Worm (Caenorhabditis elegans): ENCODE data around the gene F42G2.7.

The F42G2.7 gene

ce11 chrII:2385495-2385894, 32.5 kb upstream of the F42G2.7 start, which contains the start of gene F16G10.9:
TSS of gene F16G10.9 (minus strand) at chrII:2385595.
- TF ChIP-seq elt-1 (tag; optimal IDR thresholded peaks at IDR 0.05; ENCODE audit: borderline replicate concordance, insufficient read depth) (no peak), blmp-1 (tag; optimal IDR thresholded peaks at IDR 0.05) (no peak), nhr-12 (tag; optimal IDR thresholded peaks at IDR 0.05) (no peak), bed-3 (GFP tag; optimal IDR thresholded peaks at IDR 0.05) (no peak), zip-8 (tag; optimal IDR thresholded peaks at IDR 0.05) (no peak), pha-4 (tag; optimal IDR thresholded peaks at IDR 0.05) (no peak), ham-2 (GFP tag; optimal IDR thresholded peaks at IDR 0.05) (no peak)

ce11 chrII:2390884-2391283, 27.1 kb upstream of the F42G2.7 start, which contains the start of gene F16G10.10:
TSS of gene F16G10.10 (minus strand) at chrII:2390984.
- TF ChIP-seq nhr-12 (tag; optimal IDR thresholded peaks at IDR 0.05) = no peak
- TF ChIP-seq blmp-1 (tag; optimal IDR thresholded peaks at IDR 0.05) = no peak
- no peak for TF ChIP-seq drap-1 (GFP tag; optimal IDR thresholded peaks at IDR 0.05)
- no peak for TF ChIP-seq elt-3 (tag; optimal IDR thresholded peaks at IDR 0.05)
- no peak for TF ChIP-seq nhr-76 (tag; optimal IDR thresholded peaks at IDR 0.05)
- TF ChIP-seq mab-5 (tag; optimal IDR thresholded peaks at IDR 0.05) = no peak
- TF ChIP-seq sptf-1 (tag; optimal IDR thresholded peaks at IDR 0.05) = no peak
- no peak for TF ChIP-seq lin-13 (tag; optimal IDR thresholded peaks at IDR 0.05)
- TF ChIP-seq elt-1 (tag; optimal IDR thresholded peaks at IDR 0.05; ENCODE audit: borderline replicate concordance, insufficient read depth) = no peak
- TF ChIP-seq unc-39 (tag; optimal IDR thresholded peaks at IDR 0.05) = no peak
- TF ChIP-seq M03D4.4 (tag; optimal IDR thresholded peaks at IDR 0.05) = no peak
- no peak for TF ChIP-seq cnd-1 (tag; optimal IDR thresholded peaks at IDR 0.05)
- no peak for TF ChIP-seq mep-1 (tag; optimal IDR thresholded peaks at IDR 0.05)

- TF ChIP-seq nhr-2 (tag; optimal IDR thresholded peaks at IDR 0.05) (no peak), unc-120 (tag; optimal IDR thresholded peaks at IDR 0.05; ENCODE audit: poor library complexity, severe bottlenecking) (no peak), nhr-28 (tag; optimal IDR thresholded peaks at IDR 0.05) (no peak), nhr-12 (tag; optimal IDR thresholded peaks at IDR 0.05) (no peak), zip-8 (tag; optimal IDR thresholded peaks at IDR 0.05) (no peak), cnd-1 (tag; optimal IDR thresholded peaks at IDR 0.05) (no peak), sptf-1 (tag; optimal IDR thresholded peaks at IDR 0.05) (no peak), ham-2 (GFP tag; optimal IDR thresholded peaks at IDR 0.05) (no peak), elt-1 (tag; optimal IDR thresholded peaks at IDR 0.05; ENCODE audit: borderline replicate concordance, insufficient read depth) (no peak), ceh-43 (GFP tag; optimal IDR thresholded peaks at IDR 0.05) (no peak), unc-39 (tag; optimal IDR thresholded peaks at IDR 0.05) (no peak)
These were observed 24.1 kb upstream of the F42G2.7 start, which contains the start of gene F16G10.11 for ce11 chrII:2393821-2394220. TSS of gene F16G10.11 (minus strand) at chrII:2393921.

- no peak for TF ChIP-seq mep-1 (tag; optimal IDR thresholded peaks at IDR 0.05)
- TF ChIP-seq zip-8 (tag; optimal IDR thresholded peaks at IDR 0.05) = no peak
- no peak for TF ChIP-seq drap-1 (GFP tag; optimal IDR thresholded peaks at IDR 0.05)
- no peak for TF ChIP-seq sptf-1 (tag; optimal IDR thresholded peaks at IDR 0.05)
- TF ChIP-seq lin-13 (tag; optimal IDR thresholded peaks at IDR 0.05) = no peak
- TF ChIP-seq hlh-1 (tag; optimal IDR thresholded peaks at IDR 0.05) = no peak
- TF ChIP-seq unc-120 (tag; optimal IDR thresholded peaks at IDR 0.05; ENCODE audit: poor library complexity, severe bottlenecking) = no peak
- no peak for TF ChIP-seq ham-2 (GFP tag; optimal IDR thresholded peaks at IDR 0.05)
- no peak for TF ChIP-seq mab-5 (tag; optimal IDR thresholded peaks at IDR 0.05)
- TF ChIP-seq elt-1 (tag; optimal IDR thresholded peaks at IDR 0.05; ENCODE audit: borderline replicate concordance, insufficient read depth) = no peak
- no peak for TF ChIP-seq blmp-1 (tag; optimal IDR thresholded peaks at IDR 0.05)
- TF ChIP-seq ceh-43 (GFP tag; optimal IDR thresholded peaks at IDR 0.05) = no peak
These were observed 22.1 kb upstream of the F42G2.7 start, which contains the start of gene F16G10.13 for ce11 chrII:2395864-2396263. TSS of gene F16G10.13 (minus strand) at chrII:2395964.

- no peak for TF ChIP-seq mab-5 (tag; optimal IDR thresholded peaks at IDR 0.05)
- no peak for TF ChIP-seq nhr-28 (tag; optimal IDR thresholded peaks at IDR 0.05)
- no peak for TF ChIP-seq nhr-76 (tag; optimal IDR thresholded peaks at IDR 0.05)
- no peak for TF ChIP-seq drap-1 (GFP tag; optimal IDR thresholded peaks at IDR 0.05)
- no peak for TF ChIP-seq nhr-237 (tag; optimal IDR thresholded peaks at IDR 0.05)
- no peak for TF ChIP-seq lsy-2 (tag; optimal IDR thresholded peaks at IDR 0.05)
These were observed 19.1 kb upstream of the F42G2.7 start, which contains the start of gene F16G10.14 for ce11 chrII:2398884-2399283. TSS of gene F16G10.14 (minus strand) at chrII:2398984.

ce11 chrII:2399810-2400209, 18.1 kb upstream of the F42G2.7 start:
- TF ChIP-seq ces-1 (GFP tag; optimal IDR thresholded peaks at IDR 0.05) (no peak), hlh-1 (tag; optimal IDR thresholded peaks at IDR 0.05) (no peak), mep-1 (tag; optimal IDR thresholded peaks at IDR 0.05) (no peak), nhr-76 (tag; optimal IDR thresholded peaks at IDR 0.05) (no peak), unc-39 (tag; optimal IDR thresholded peaks at IDR 0.05) (no peak), cnd-1 (tag; optimal IDR thresholded peaks at IDR 0.05) (no peak), tbx-8 (GFP tag; optimal IDR thresholded peaks at IDR 0.05) (no peak), blmp-1 (tag; optimal IDR thresholded peaks at IDR 0.05) (no peak), nhr-28 (tag; optimal IDR thresholded peaks at IDR 0.05) (no peak), drap-1 (GFP tag; optimal IDR thresholded peaks at IDR 0.05) (no peak), nhr-237 (tag; optimal IDR thresholded peaks at IDR 0.05) (no peak)
